Worm (Caenorhabditis elegans) whole organism, young adult: ENCODE data around the gene K08C7.4.
"Not testable (repeated sequence)": the region's sequence is repeated elsewhere in the genome, so short reads cannot be mapped to it uniquely, and the experiment has no call there.

Experiments
- B0261.1 ChIP-seq: sonication (generic microtip); optimal IDR thresholded peaks from 2 replicates; lab custom pipeline; 2016; ENCODE audit warnings: mild to moderate bottlenecking, missing genetic modification characterization, moderate library complexity, missing compliant biosample characterization
- C17E4.6 ChIP-seq: fragments of 200-800 bp; sonication (Bioruptor generic); IDR thresholded peaks from 2 replicates; pipeline ENCODE4 v1.3.6; 2022; ENCODE audit warnings: missing genetic modification reagents, missing genetic modification characterization, missing compliant biosample characterization
- D2030.7 ChIP-seq: fragments of 200-800 bp; sonication (Bioruptor generic); IDR thresholded peaks from 2 replicates; pipeline ENCODE4 v1.3.6; 2022; ENCODE audit warnings: missing genetic modification reagents, missing genetic modification characterization, missing compliant biosample characterization
- F33H1.4 ChIP-seq: fragments of 200-800 bp; sonication (Bioruptor generic); IDR thresholded peaks from 2 replicates; pipeline ENCODE4 v1.3.6; 2022; ENCODE audit warnings: missing genetic modification reagents, missing genetic modification characterization, missing compliant biosample characterization
- F57A8.1 ChIP-seq: fragments of 200-800 bp; sonication (Bioruptor generic); optimal IDR thresholded peaks from 2 replicates; lab custom pipeline; 2018; ENCODE audit warnings: mild to moderate bottlenecking, missing genetic modification characterization, moderate library complexity, missing compliant biosample characterization
- Y67H2A.10 ChIP-seq: fragments of 200-800 bp; sonication (Bioruptor generic); conservative IDR thresholded peaks from 2 replicates; pipeline ENCODE4 v1.3.6; 2022; ENCODE audit warnings: missing genetic modification reagents, missing genetic modification characterization, missing compliant biosample characterization
- aptf-3 ChIP-seq: fragments of 200-800 bp; sonication (Bioruptor generic); IDR thresholded peaks from 2 replicates; pipeline ENCODE4 v1.3.6; 2022; ENCODE audit warnings: missing genetic modification characterization, missing compliant biosample characterization
- attf-6 ChIP-seq: fragments of 200-800 bp; sonication (Bioruptor generic); IDR thresholded peaks from 2 replicates; pipeline ENCODE4 v1.3.6; 2022; ENCODE audit warnings: missing genetic modification reagents, missing genetic modification characterization, missing compliant biosample characterization
- bed-1 ChIP-seq: fragments of 200-800 bp; sonication (Bioruptor generic); IDR thresholded peaks from 2 replicates; pipeline ENCODE4 v1.3.6; 2022; ENCODE audit warnings: missing genetic modification reagents, missing genetic modification characterization, missing compliant biosample characterization
- cebp-1 ChIP-seq, 2 experiments: fragments of 200-800 bp in 1 of 2; sonication (Bioruptor generic) in 1 of 2; sonication (generic microtip) in 1 of 2; IDR thresholded peaks in 1 of 2; optimal IDR thresholded peaks in 1 of 2; 2 replicates each; pipeline versions ENCODE4 v1.3.6 to Lab custom; 2017 to 2022; ENCODE audit warnings: missing compliant biosample characterization in 2 of 2, missing genetic modification characterization in 2 of 2, mild to moderate bottlenecking in 1 of 2, missing genetic modification reagents in 1 of 2, moderate library complexity in 1 of 2
- cebp-2 ChIP-seq: fragments of 200-800 bp; sonication (Bioruptor generic); IDR thresholded peaks from 2 replicates; pipeline ENCODE4 v1.3.6; 2022; ENCODE audit warnings: missing genetic modification characterization, missing compliant biosample characterization
- ceh-100 ChIP-seq: fragments of 200-800 bp; sonication (Bioruptor generic); IDR thresholded peaks from 2 replicates; pipeline ENCODE4 v1.3.6; 2022; ENCODE audit warnings: missing genetic modification reagents, missing genetic modification characterization, missing compliant biosample characterization
- ceh-27 ChIP-seq: fragments of 200-800 bp; sonication (Bioruptor generic); optimal IDR thresholded peaks from 2 replicates; lab custom pipeline; 2018; ENCODE audit warnings: mild to moderate bottlenecking, missing genetic modification characterization, moderate library complexity, missing compliant biosample characterization
- ceh-40 ChIP-seq: fragments of 200-800 bp; sonication (Bioruptor generic); IDR thresholded peaks from 2 replicates; pipeline ENCODE4 v1.3.6; 2022; ENCODE audit warnings: missing genetic modification characterization, missing compliant biosample characterization
- ceh-58 ChIP-seq: fragments of 200-800 bp; sonication (Bioruptor generic); IDR thresholded peaks from 2 replicates; pipeline ENCODE4 v1.3.6; 2022; ENCODE audit warnings: missing genetic modification characterization, missing compliant biosample characterization
- die-1 ChIP-seq: sonication (generic microtip); optimal IDR thresholded peaks from 2 replicates; lab custom pipeline; 2016; ENCODE audit warnings: missing genotype, mild to moderate bottlenecking, missing genetic modification characterization, missing compliant biosample characterization
- dox-1 ChIP-seq: fragments of 200-800 bp; sonication (Bioruptor generic); IDR thresholded peaks from 2 replicates; pipeline ENCODE4 v1.3.6; 2022; ENCODE audit warnings: missing genetic modification reagents, missing genetic modification characterization, missing compliant biosample characterization
- egl-44 ChIP-seq: fragments of 200-800 bp; sonication (Bioruptor generic); IDR thresholded peaks from 2 replicates; pipeline ENCODE4 v1.3.6; 2022; ENCODE audit warnings: missing genetic modification reagents, missing genetic modification characterization, missing compliant biosample characterization
- ekl-4 ChIP-seq: fragments of 200-800 bp; sonication (Bioruptor generic); IDR thresholded peaks from 2 replicates; pipeline ENCODE4 v1.3.6; 2022; ENCODE audit warnings: missing genetic modification reagents, missing genetic modification characterization, missing compliant biosample characterization
- hmg-1.2 ChIP-seq: fragments of 200-800 bp; sonication (Bioruptor generic); IDR thresholded peaks from 2 replicates; pipeline ENCODE4 v1.3.6; 2022; ENCODE audit warnings: missing genetic modification reagents, missing genetic modification characterization, missing compliant biosample characterization
- hmg-20 ChIP-seq: fragments of 200-800 bp; sonication (Bioruptor generic); IDR thresholded peaks from 2 replicates; pipeline ENCODE4 v1.3.6; 2022; ENCODE audit warnings: missing genetic modification reagents, missing genetic modification characterization, missing compliant biosample characterization
- hrde-1 ChIP-seq: sonication (generic microtip); optimal IDR thresholded peaks from 2 replicates; lab custom pipeline; 2016; ENCODE audit warnings: missing genetic modification characterization, mild to moderate bottlenecking, missing compliant biosample characterization, moderate library complexity, missing genotype, missing genetic modification reagents, borderline replicate concordance
- lag-1 ChIP-seq: fragments of 200-800 bp; sonication (Bioruptor generic); IDR thresholded peaks from 2 replicates; pipeline ENCODE4 v1.3.6; 2022; ENCODE audit warnings: missing genetic modification reagents, missing genetic modification characterization, missing compliant biosample characterization
- let-526 ChIP-seq: fragments of 200-800 bp; sonication (Bioruptor generic); IDR thresholded peaks from 2 replicates; pipeline ENCODE4 v1.3.6; 2022; ENCODE audit warnings: missing genetic modification reagents, missing genetic modification characterization, missing compliant biosample characterization
- lin-26 ChIP-seq: fragments of 200-800 bp; sonication (Bioruptor generic); IDR thresholded peaks from 2 replicates; pipeline ENCODE4 v1.3.6; 2022; ENCODE audit warnings: missing genetic modification reagents, missing genetic modification characterization, missing compliant biosample characterization
- madf-3 ChIP-seq: fragments of 200-800 bp; sonication (Bioruptor generic); IDR thresholded peaks from 2 replicates; pipeline ENCODE4 v1.3.6; 2022; ENCODE audit warnings: missing genetic modification reagents, missing genetic modification characterization, missing compliant biosample characterization
- madf-8 ChIP-seq: fragments of 200-800 bp; sonication (Bioruptor generic); conservative IDR thresholded peaks from 2 replicates; pipeline ENCODE4 v1.3.6; 2022; ENCODE audit warnings: missing genetic modification reagents, missing genetic modification characterization, missing compliant biosample characterization
- mcd-1 ChIP-seq: fragments of 200-800 bp; sonication (Bioruptor generic); IDR thresholded peaks from 2 replicates; pipeline ENCODE4 v1.3.6; 2022; ENCODE audit warnings: missing genetic modification reagents, missing genetic modification characterization, missing compliant biosample characterization
- mes-4 ChIP-seq: sonication (generic microtip); optimal IDR thresholded peaks from 2 replicates; lab custom pipeline; 2016; ENCODE audit warnings: missing genotype, missing genetic modification characterization, missing compliant biosample characterization
- mxl-1 ChIP-seq: sonication (generic microtip); optimal IDR thresholded peaks from 2 replicates; lab custom pipeline; 2016; ENCODE audit warnings: missing genetic modification characterization, missing compliant biosample characterization
- nfya-1 ChIP-seq: sonication (generic microtip); optimal IDR thresholded peaks from 2 replicates; lab custom pipeline; 2017; ENCODE audit warnings: antibody characterized with exemption, missing compliant biosample characterization, missing genetic modification characterization, borderline replicate concordance; ENCODE audit not compliant: insufficient read depth
- nhr-120 ChIP-seq: fragments of 200-800 bp; sonication (Bioruptor generic); IDR thresholded peaks from 2 replicates; pipeline ENCODE4 v1.3.6; 2022; ENCODE audit warnings: missing genetic modification characterization, missing compliant biosample characterization
- nhr-80 ChIP-seq: sonication (generic microtip); optimal IDR thresholded peaks from 2 replicates; lab custom pipeline; 2016; ENCODE audit warnings: missing genetic modification characterization, missing compliant biosample characterization
- pbrm-1 ChIP-seq: fragments of 200-800 bp; sonication (Bioruptor generic); IDR thresholded peaks from 2 replicates; pipeline ENCODE4 v1.3.6; 2022; ENCODE audit warnings: missing genetic modification reagents, missing genetic modification characterization, missing compliant biosample characterization
- rcor-1 ChIP-seq: fragments of 200-800 bp; sonication (Bioruptor generic); IDR thresholded peaks from 2 replicates; pipeline ENCODE4 v1.3.6; 2022; ENCODE audit warnings: missing genetic modification reagents, missing genetic modification characterization, missing compliant biosample characterization
- rec-8 ChIP-seq, 2 experiments: sonication (generic microtip); optimal IDR thresholded peaks; 2 replicates each; lab custom pipeline; 2016; ENCODE audit warnings: mild to moderate bottlenecking in 2 of 2, missing genetic modification characterization in 2 of 2, missing genetic modification reagents in 2 of 2, missing genotype in 2 of 2, missing biosample characterization in 1 of 2, missing compliant biosample characterization in 1 of 2, moderate library complexity in 1 of 2
- rpc-1 ChIP-seq, 2 experiments: fragments of 150-350 bp in 1 of 2; sonication (generic microtip) in 1 of 2; optimal IDR thresholded peaks; 2 replicates each; lab custom pipeline; 2014 to 2018; ENCODE audit warnings: missing biosample characterization in 1 of 2, missing genetic modification characterization in 1 of 2, missing genetic modification reagents in 1 of 2, missing genotype in 1 of 2
- sea-2 ChIP-seq: fragments of 200-800 bp; sonication (Bioruptor generic); IDR thresholded peaks from 2 replicates; pipeline ENCODE4 v1.3.6; 2022; ENCODE audit warnings: missing genetic modification characterization, missing compliant biosample characterization
- snpc-4 ChIP-seq, 5 experiments: fragments of 150-350 bp in 1 of 5; sonication (generic microtip) in 4 of 5; optimal IDR thresholded peaks; 2 replicates each; lab custom pipeline; 2014 to 2018; ENCODE audit warnings: missing genetic modification characterization in 5 of 5, missing biosample characterization in 3 of 5, antibody characterized with exemption in 2 of 5, mild to moderate bottlenecking in 2 of 5, missing compliant biosample characterization in 2 of 5, missing genotype in 2 of 5, moderate library complexity in 2 of 5, missing genetic modification reagents in 1 of 5
- somi-1 ChIP-seq: fragments of 200-800 bp; sonication (Bioruptor generic); optimal IDR thresholded peaks from 2 replicates; lab custom pipeline; 2018; ENCODE audit warnings: mild to moderate bottlenecking, missing genetic modification characterization, missing compliant biosample characterization
- unc-62 ChIP-seq: fragments of 150-350 bp; optimal IDR thresholded peaks from 2 replicates; lab custom pipeline; 2014; ENCODE audit warnings: missing biosample characterization, missing genetic modification reagents, missing genetic modification characterization
- zim-3 ChIP-seq: sonication (generic microtip); optimal IDR thresholded peaks from 2 replicates; lab custom pipeline; 2017; ENCODE audit warnings: mild to moderate bottlenecking, missing genetic modification characterization, moderate library complexity, missing compliant biosample characterization
- ztf-25 ChIP-seq: fragments of 200-800 bp; sonication (Bioruptor generic); IDR thresholded peaks from 2 replicates; pipeline ENCODE4 v1.3.6; 2022; ENCODE audit warnings: missing genetic modification reagents, missing genetic modification characterization, missing compliant biosample characterization
- ztf-3 ChIP-seq: fragments of 200-800 bp; sonication (Bioruptor generic); optimal IDR thresholded peaks from 2 replicates; lab custom pipeline; 2018; ENCODE audit warnings: mild to moderate bottlenecking, missing genetic modification characterization, missing compliant biosample characterization

The K08C7.4 gene

DNA sequence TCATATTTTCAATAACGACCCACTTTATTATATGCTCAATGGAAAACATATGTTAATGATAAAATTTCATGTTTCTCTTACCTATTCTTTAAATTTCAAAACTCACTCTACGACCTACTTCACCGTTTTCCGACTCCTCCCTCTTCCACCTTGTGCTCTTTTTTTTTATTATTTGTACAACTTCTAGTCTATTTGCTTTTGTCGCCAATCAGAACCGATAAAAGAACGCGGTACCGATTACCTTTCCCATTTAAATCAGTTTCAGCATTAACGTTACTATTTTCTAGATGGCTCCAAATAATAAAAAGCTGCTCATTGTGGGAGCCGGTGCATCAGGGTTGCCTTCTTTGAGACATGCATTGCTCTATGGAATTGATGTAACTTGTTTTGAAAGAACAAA, 18.5 kb downstream of the K08C7.4 start, which contains the start of gene fmo-1:
TSS of gene fmo-1 (plus strand) at position 98 of the 400 bp plus-strand sequence.
- TF ChIP-seq lag-1 (GFP tag; lab: Robert Waterston, UW) = no peak
- TF ChIP-seq nhr-80 (tag; lab: Kevin White, UChicago) = peak; percentile 14

DNA sequence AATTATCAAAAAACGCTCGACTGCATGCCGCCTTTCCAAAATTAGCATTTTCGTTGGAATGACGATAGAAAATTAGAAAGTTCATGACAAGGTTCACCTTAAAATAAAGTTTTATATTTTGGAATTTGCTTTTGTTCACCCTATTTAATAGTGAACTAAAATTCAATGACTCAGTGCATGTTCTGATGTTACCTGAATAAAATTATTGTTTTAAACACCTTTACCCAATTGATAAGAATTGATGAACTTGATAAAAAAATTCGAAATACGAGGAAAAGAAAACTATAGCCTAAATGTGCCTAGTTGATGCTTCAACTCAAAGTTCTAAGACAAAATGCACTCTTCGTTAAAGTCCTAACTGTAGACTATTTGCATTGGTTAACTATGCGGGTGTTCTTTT, 19.2 kb downstream of the K08C7.4 start:
- TF ChIP-seq snpc-4 (GFP tag; optimal IDR thresholded peaks at IDR 0.05; lab: Kevin White, UChicago) = no peak
- TF ChIP-seq snpc-4 (tag; optimal IDR thresholded peaks at IDR 0.05; lab: Kevin White, UChicago) = no peak
- TF ChIP-seq mes-4 (tag; lab: Kevin White, UChicago) = no peak
- no peak for TF ChIP-seq B0261.1 (tag; lab: Kevin White, UChicago)
- TF ChIP-seq die-1 = no peak
- no peak for TF ChIP-seq let-526 (GFP tag; lab: Robert Waterston, UW)
- TF ChIP-seq rec-8 (tag; optimal IDR thresholded peaks at IDR 0.05; lab: Kevin White, UChicago) = no peak
- TF ChIP-seq ceh-27 (GFP tag; lab: Kevin White, UChicago) = no peak
- TF ChIP-seq Y67H2A.10 (GFP tag; lab: Robert Waterston, UW) = no peak
- TF ChIP-seq cebp-1 (GFP tag; IDR thresholded peaks at IDR 0.05; lab: Robert Waterston, UW) = no peak
- no peak for TF ChIP-seq cebp-1 (tag; optimal IDR thresholded peaks at IDR 0.05; lab: Kevin White, UChicago)
- TF ChIP-seq nfya-1 (tag; lab: Kevin White, UChicago) = no peak
- no peak for TF ChIP-seq hrde-1 (tag; lab: Kevin White, UChicago)
- no peak for TF ChIP-seq unc-62 (GFP tag; lab: Kevin White, UChicago)
- no peak for TF ChIP-seq ztf-3
- no peak for TF ChIP-seq zim-3 (tag; lab: Kevin White, UChicago)
- TF ChIP-seq sea-2 = no peak
- TF ChIP-seq F57A8.1 (GFP tag; lab: Kevin White, UChicago) = no peak
- no peak for TF ChIP-seq mxl-1 (tag; lab: Kevin White, UChicago)
- TF ChIP-seq somi-1 (GFP tag; lab: Kevin White, UChicago) = no peak
- TF ChIP-seq, all 124 proteins: peak for 0

DNA sequence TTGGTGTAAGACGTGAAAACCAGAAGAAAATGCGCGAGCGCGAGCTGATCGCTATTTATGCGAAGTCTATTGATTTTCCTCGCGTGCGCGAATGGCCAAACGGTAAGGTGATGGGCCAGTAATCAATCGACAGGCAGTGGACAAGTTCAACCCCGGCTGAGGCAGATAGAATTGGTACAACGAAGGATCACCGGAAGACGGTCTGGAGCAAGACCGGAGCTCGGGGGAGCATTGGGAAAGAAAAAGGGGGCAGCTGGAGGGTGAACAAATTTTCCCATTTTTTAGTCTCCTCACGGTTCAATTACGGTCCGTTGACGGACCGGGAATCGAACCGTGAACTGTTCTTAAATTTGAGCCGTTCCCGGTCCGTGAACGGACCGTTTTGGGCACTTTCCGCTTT, 21.9 kb downstream of the K08C7.4 start:
- TF ChIP-seq ceh-100 (GFP tag; lab: Robert Waterston, UW) (peak; percentile 41; the same call in 1 of the 2 replicates), ceh-58 (peak; percentile 92; the same call in 1 of the 2 replicates), ekl-4 (peak; percentile 70), madf-3 (GFP tag; lab: Robert Waterston, UW) (peak; percentile 86), dox-1 (GFP tag; lab: Robert Waterston, UW) (peak; percentile 82), rcor-1 (peak; percentile 77), rpc-1 (tag; optimal IDR thresholded peaks at IDR 0.05; lab: Kevin White, UChicago) (peak; percentile 36), lin-26 (GFP tag; lab: Robert Waterston, UW) (peak; percentile 98), ztf-25 (peak; percentile 78; the same call in 1 of the 2 replicates), attf-6 (GFP tag; lab: Robert Waterston, UW) (peak; percentile 80), egl-44 (GFP tag; lab: Robert Waterston, UW) (peak; percentile 86), cebp-2 (peak; percentile 76; the same call in 1 of the 2 replicates), D2030.7 (GFP tag; lab: Robert Waterston, UW) (peak; percentile 82), mcd-1 (GFP tag; lab: Robert Waterston, UW) (peak; percentile 64; the same call in 1 of the 2 replicates), ceh-40 (GFP tag; lab: Robert Waterston, UW) (peak; percentile 81), bed-1 (GFP tag; lab: Robert Waterston, UW) (0 out of 2 replicates have a peak, but pooled peaks have one; percentile 84), hmg-1.2 (GFP tag; lab: Robert Waterston, UW) (peak; percentile 52), nhr-120 (GFP tag; lab: Robert Waterston, UW) (peak; percentile 85; the same call in 1 of the 2 replicates), C17E4.6 (GFP tag; lab: Robert Waterston, UW) (0 out of 2 replicates have a peak, but pooled peaks have one; percentile 30), aptf-3 (GFP tag; lab: Robert Waterston, UW) (peak; percentile 85), pbrm-1 (GFP tag; lab: Robert Waterston, UW) (peak; percentile 60; the same call in 1 of the 2 replicates), sea-2 (peak; percentile 83; the same call in 1 of the 2 replicates), hmg-20 (GFP tag; lab: Robert Waterston, UW) (peak; percentile 73), madf-8 (GFP tag; lab: Robert Waterston, UW) (0 out of 2 replicates have a peak, but pooled peaks have one; percentile 6), F33H1.4 (GFP tag; lab: Robert Waterston, UW) (peak; percentile 37; the same call in 1 of the 2 replicates)
- not testable (repeated sequence) for TF ChIP-seq rpc-1 (optimal IDR thresholded peaks at IDR 0.05; lab: Kevin White, UChicago)
